Worm (Caenorhabditis elegans): ENCODE results near the gene hpo-8.
A peak's percentile ranks its signal among the peaks of the same experiment; 100 is the strongest.

hpo-8 gene

DNA sequence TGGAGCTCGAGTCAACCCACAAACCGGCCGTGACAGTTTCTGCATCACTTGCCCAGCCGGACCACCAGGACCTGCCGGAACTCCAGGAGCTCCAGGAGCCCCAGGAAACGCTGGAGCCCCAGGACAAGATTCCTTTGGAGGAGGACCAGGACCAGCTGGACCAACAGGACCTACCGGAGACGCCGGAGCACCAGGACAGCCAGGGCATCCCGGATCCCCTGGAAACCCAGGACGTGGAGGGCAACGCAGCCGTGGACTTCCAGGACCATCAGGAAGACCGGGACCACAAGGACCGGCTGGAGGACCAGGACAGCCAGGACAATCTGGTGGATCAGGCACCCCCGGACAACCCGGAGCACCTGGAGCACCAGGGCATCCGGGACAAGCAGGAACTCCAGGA lies 9.0 kb upstream of the hpo-8 start:
- no peak for TF ChIP-seq gmeb-2 (tag; optimal IDR thresholded peaks at IDR 0.05)
- no peak for TF ChIP-seq K02D7.2 (tag; optimal IDR thresholded peaks at IDR 0.05)
- peak; percentile 18 for TF ChIP-seq hlh-6 (tag; optimal IDR thresholded peaks at IDR 0.05)
- TF ChIP-seq pha-4 (tag; optimal IDR thresholded peaks at IDR 0.05) = no peak
- no peak for TF ChIP-seq ama-1 (optimal IDR thresholded peaks at IDR 0.05)
- TF ChIP-seq pat-9 (tag; optimal IDR thresholded peaks at IDR 0.05) = no peak
- no peak for TF ChIP-seq tbx-2 (tag; optimal IDR thresholded peaks at IDR 0.05)
- no peak for TF ChIP-seq ztf-16 (tag; optimal IDR thresholded peaks at IDR 0.05)
- TF ChIP-seq hlh-8 (tag; optimal IDR thresholded peaks at IDR 0.05) = no peak
- TF ChIP-seq sox-4 (tag; optimal IDR thresholded peaks at IDR 0.05) = peak; percentile 9
- no peak for TF ChIP-seq Y22D7AL.16 (tag; optimal IDR thresholded peaks at IDR 0.05)
- TF ChIP-seq odd-2 (tag; optimal IDR thresholded peaks at IDR 0.05) = no peak
- TF ChIP-seq tbx-7 (tag; optimal IDR thresholded peaks at IDR 0.05) = peak; percentile 24

DNA sequence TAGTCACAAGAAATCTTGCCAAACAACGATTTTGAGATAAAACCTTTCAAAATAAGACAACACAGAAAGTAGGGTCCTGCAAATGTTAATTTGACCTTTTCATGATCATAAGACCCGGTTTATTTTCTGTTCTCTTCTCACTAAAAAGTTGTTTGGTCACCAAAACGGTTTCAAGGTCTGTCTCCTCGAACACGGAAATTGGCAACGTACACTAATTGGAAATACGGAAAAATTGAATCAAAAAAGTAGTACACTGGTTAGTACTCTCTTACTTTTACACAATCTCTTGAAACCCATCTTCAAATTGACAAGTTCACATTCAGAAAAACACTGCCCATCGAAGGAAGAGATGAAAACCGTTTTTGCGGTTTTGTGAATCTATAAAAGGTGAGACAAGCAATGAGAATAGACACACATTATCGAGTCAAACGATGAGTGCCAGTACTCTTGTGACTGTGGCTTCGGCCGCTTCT lies 8.3 kb upstream of the hpo-8 start, which contains the start of gene col-142:
Gene col-142 (plus strand): TSS at position 423 of the 473 bp plus-strand sequence.
- TF ChIP-seq unc-42 (tag; optimal IDR thresholded peaks at IDR 0.05) (no peak), gmeb-2 (tag; optimal IDR thresholded peaks at IDR 0.05) (no peak), elt-2 (tag; optimal IDR thresholded peaks at IDR 0.05) (no peak), sox-2 (GFP tag; IDR thresholded peaks at IDR 0.05) (no peak), ceh-24 (tag; optimal IDR thresholded peaks at IDR 0.05) (no peak)

DNA sequence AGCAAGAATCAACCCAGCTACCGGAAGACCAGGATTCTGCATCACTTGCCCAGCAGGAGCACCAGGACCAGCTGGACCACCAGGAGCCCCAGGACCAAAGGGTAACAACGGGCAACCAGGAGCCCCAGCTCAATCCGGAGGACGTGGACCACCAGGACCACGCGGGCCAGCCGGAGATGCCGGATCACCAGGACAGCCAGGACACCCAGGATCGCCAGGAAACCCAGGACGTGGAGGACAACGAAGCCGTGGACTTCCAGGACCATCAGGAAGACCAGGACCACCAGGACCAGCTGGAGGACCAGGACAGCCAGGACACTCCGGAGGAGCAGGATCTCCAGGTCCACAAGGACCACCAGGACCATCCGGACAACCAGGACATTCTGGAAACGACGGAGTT lies 7.5 kb upstream of the hpo-8 start:
- TF ChIP-seq hlh-8 (tag; optimal IDR thresholded peaks at IDR 0.05) (no peak), sox-2 (GFP tag; IDR thresholded peaks at IDR 0.05) (no peak), C38D4.7 (GFP tag; optimal IDR thresholded peaks at IDR 0.05) (no peak), nhr-232 (tag; optimal IDR thresholded peaks at IDR 0.05) (no peak), ceh-31 (tag; optimal IDR thresholded peaks at IDR 0.05) (no peak)

DNA sequence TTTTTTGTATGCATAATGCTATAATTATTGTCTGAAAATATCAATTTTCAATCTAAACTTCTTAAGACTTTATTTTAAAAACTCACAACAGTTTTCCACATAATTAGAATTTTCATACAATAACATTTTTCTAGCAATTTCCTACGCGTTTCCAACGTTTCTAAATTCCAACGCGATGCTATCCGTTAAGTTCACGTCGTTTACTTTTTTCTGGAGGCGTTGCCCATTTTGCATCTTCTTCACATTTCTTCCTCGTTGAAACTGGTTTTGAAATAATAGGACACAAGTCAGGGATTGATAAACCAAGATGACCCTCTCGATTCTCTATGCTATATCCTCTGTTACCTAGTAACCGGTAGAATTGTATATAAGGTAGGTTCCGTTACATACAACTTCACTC lies 3.8 kb upstream of the hpo-8 start, which contains the start of the genes T15B7.14 and col-143:
Gene T15B7.14 (minus strand): TSS at position 101 of the 400 bp plus-strand sequence.
Gene col-143 (plus strand): TSS at position 394 of the 400 bp plus-strand sequence.
- TF ChIP-seq dve-1 (tag; optimal IDR thresholded peaks at IDR 0.05) (no peak), odd-2 (tag; optimal IDR thresholded peaks at IDR 0.05) (no peak), pax-1 (tag; optimal IDR thresholded peaks at IDR 0.05) (no peak), ceh-24 (tag; optimal IDR thresholded peaks at IDR 0.05) (no peak), che-1 (tag; optimal IDR thresholded peaks at IDR 0.05) (no peak), hlh-15 (tag; optimal IDR thresholded peaks at IDR 0.05) (no peak), Y22D7AL.16 (tag; optimal IDR thresholded peaks at IDR 0.05) (no peak)

DNA sequence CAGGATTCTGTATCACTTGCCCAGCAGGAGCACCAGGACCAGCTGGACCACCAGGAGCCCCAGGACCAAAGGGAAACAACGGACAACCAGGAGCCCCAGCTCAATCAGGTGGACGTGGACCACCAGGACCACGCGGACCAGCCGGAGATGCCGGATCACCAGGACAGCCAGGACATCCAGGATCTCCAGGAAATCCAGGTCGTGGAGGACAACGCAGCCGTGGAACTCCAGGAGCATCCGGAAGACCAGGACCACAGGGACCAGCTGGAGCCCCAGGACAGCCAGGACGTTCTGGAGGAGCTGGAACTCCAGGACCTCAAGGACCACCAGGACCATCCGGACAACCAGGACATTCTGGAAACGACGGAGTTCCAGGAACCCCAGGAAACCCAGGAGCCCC lies 3.1 kb upstream of the hpo-8 start:
- TF ChIP-seq lim-6 (tag; optimal IDR thresholded peaks at IDR 0.05) (no peak), hlh-13 (GFP tag; optimal IDR thresholded peaks at IDR 0.05) (no peak), ceh-9 (tag; optimal IDR thresholded peaks at IDR 0.05) (no peak), ceh-18 (tag; optimal IDR thresholded peaks at IDR 0.05) (no peak), ets-4 (tag; optimal IDR thresholded peaks at IDR 0.05) (no peak), hlh-8 (tag; optimal IDR thresholded peaks at IDR 0.05) (no peak)

DNA sequence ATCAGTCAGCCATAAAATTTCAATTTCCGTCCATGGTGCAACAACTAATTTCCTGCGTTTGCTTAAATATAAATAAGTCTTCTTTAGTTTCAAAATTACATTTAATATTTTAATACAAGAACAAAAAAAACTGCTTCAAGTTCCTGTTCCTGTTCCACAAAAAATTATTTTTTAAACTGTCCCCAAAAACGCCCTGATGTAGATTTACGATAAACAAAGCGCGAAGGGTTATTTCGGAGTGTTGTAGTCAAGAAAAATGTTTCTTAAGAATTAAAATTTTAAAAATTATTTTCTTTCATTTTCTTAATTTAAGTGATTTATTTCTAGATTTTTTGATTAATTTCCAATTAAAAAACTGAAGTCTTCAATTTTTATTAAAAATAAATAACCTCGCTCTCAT lies 490 bp upstream of the hpo-8 start, which contains the start of gene T15B7.15:
Gene T15B7.15 (minus strand): TSS at position 67 of the 400 bp plus-strand sequence.
- TF ChIP-seq fkh-10 (GFP tag; optimal IDR thresholded peaks at IDR 0.05) (no peak), gmeb-2 (tag; optimal IDR thresholded peaks at IDR 0.05) (no peak), unc-55 (GFP tag; optimal IDR thresholded peaks at IDR 0.05) (no peak)

DNA sequence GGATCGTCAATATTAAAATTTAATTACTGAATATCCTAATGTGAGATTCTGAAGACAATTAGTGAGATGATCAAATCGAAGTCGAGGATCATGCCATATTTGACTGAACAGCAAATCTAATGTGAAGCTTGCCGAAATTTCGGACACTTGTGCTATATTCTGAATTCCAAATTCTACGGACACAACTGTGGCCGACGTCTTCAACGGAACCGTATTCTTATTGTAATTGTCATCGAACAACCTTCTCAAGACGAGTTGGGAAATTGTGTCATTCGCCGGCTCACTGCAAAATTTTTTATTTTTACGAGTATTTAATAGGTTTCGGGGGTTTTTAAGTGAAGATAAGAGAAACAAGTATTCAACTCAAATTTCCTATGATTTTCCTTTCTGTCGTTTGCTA lies 3.3 kb downstream of the hpo-8 start, which contains the start of gene T15B7.1:
Gene T15B7.1 (plus strand): TSS at position 301 of the 400 bp plus-strand sequence.
- TF ChIP-seq ceh-9 (tag; optimal IDR thresholded peaks at IDR 0.05) = no peak
- no peak for TF ChIP-seq Y22D7AL.16 (tag; optimal IDR thresholded peaks at IDR 0.05)
- TF ChIP-seq tbx-7 (tag; optimal IDR thresholded peaks at IDR 0.05) = no peak
- TF ChIP-seq tbx-2 (tag; optimal IDR thresholded peaks at IDR 0.05) = no peak
- no peak for TF ChIP-seq elt-2 (tag; optimal IDR thresholded peaks at IDR 0.05)
- TF ChIP-seq fkh-6 (tag; optimal IDR thresholded peaks at IDR 0.05) = no peak
- TF ChIP-seq unc-42 (tag; optimal IDR thresholded peaks at IDR 0.05) = no peak
- no peak for TF ChIP-seq dve-1 (tag; optimal IDR thresholded peaks at IDR 0.05)
- no peak for TF ChIP-seq K09A11.1 (tag; optimal IDR thresholded peaks at IDR 0.05; ENCODE audit: insufficient read depth)

Measured in whole organism, late embryonic.